Fruit fly (Drosophila melanogaster): Measurements from ENCODE around the gene CG3309.

CG3309 gene

dm6 chrX:5300623-5301283 lies 28.4 kb downstream of the CG3309 start:
- no peak for TF ChIP-seq chm (GFP tag; IDR thresholded peaks at IDR 0.05)
- TF ChIP-seq sqz (GFP tag; optimal IDR thresholded peaks at IDR 0.05), result no peak
- no peak for TF ChIP-seq CHES-1-like (GFP tag; optimal IDR thresholded peaks at IDR 0.05)
- no peak for TF ChIP-seq Med (GFP tag)
- no peak for TF ChIP-seq CG7372 (GFP tag; IDR thresholded peaks at IDR 0.05)
- TF ChIP-seq stwl (tag; optimal IDR thresholded peaks at IDR 0.05), result peak; percentile 9
- peak; percentile 35 for TF ChIP-seq sens (GFP tag)
- peak; percentile 60 for TF ChIP-seq nom (GFP tag; optimal IDR thresholded peaks at IDR 0.05)
- TF ChIP-seq D19B (GFP tag; optimal IDR thresholded peaks at IDR 0.05), result no peak
- TF ChIP-seq eyg (GFP tag; optimal IDR thresholded peaks at IDR 0.05), result no peak
- no peak for TF ChIP-seq CG2875 (GFP tag; optimal IDR thresholded peaks at IDR 0.05)
- no peak for TF ChIP-seq fd64A (GFP tag; optimal IDR thresholded peaks at IDR 0.05)
- no peak for TF ChIP-seq klu (GFP tag; IDR thresholded peaks at IDR 0.05)
- TF ChIP-seq CG4282 (GFP tag; optimal IDR thresholded peaks at IDR 0.05), result no peak
- 0 out of 3 replicates have a peak, but pooled peaks have one; percentile 23 for TF ChIP-seq CG7963 (GFP tag; IDR thresholded peaks at IDR 0.05; ENCODE audit: partially characterized antibody)
- peak in 1 of 2 experiments; percentile 26 for TF ChIP-seq bsh (GFP tag; optimal IDR thresholded peaks at IDR 0.05)

DNA sequence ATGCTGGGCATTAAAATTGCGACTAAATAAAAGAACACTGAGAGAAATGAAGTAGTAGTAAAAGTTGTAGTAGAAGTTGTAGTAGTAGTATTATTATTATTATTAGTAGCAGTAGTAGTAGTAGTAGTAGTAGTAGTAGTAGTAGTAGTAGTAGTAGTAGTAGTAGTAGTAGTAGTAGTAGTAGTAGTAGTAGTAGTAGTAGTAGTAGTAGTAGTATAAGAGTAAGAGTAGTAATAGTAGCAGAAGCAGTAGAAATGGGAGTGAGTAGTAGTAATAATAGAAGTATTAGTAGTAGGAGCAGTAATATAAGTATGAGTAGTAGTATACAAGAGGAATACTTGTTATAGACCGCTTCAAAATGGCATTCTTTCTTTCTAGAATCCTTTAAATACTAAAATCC lies 29.2 kb downstream of the CG3309 start:
- peak; percentile 95 for TF ChIP-seq CG4424 (GFP tag; optimal IDR thresholded peaks at IDR 0.05)
- TF ChIP-seq CG31365 (tag; optimal IDR thresholded peaks at IDR 0.05), result no peak
- no peak for TF ChIP-seq usp (GFP tag; optimal IDR thresholded peaks at IDR 0.05)
- TF ChIP-seq CG1832 (GFP tag; optimal IDR thresholded peaks at IDR 0.05), result no peak
- TF ChIP-seq croc (GFP tag; conservative IDR thresholded peaks at IDR 0.05), result no peak

DNA sequence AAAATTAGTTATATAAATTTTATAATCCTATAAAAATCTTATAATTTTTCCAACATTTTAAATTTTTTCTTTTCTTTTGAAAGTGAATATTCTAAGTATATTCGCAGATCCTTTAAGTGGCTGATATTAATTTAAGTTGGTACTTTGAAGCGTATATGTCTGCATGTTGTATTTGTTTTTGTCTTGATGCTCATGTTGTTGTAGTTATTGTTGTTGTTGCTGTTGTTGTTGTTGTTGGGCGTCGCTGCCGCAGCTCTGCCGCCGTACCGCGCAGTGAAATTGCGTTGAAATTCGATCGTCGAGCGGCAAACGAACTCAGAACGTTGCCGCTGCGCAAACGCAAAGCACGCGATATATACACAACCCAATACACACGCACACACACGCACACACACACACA lies 33.4 kb downstream of the CG3309 start, which contains the start of gene CG42749:
Gene CG42749, plus strand, starts transcription at position 301 of the 400 bp plus-strand sequence.
- TF ChIP-seq CG1529 (GFP tag; optimal IDR thresholded peaks at IDR 0.05) (no peak), CG14014 (GFP tag; IDR thresholded peaks at IDR 0.05) (no peak), CG2678 (tag; optimal IDR thresholded peaks at IDR 0.05) (no peak), Opbp (GFP tag; IDR thresholded peaks at IDR 0.05; ENCODE audit: partially characterized antibody) (no peak)

dm6 chrX:5293141-5293540 lies 36.0 kb downstream of the CG3309 start:
- TF ChIP-seq CG18619 (GFP tag; optimal IDR thresholded peaks at IDR 0.05) (no peak), Hr39 (optimal IDR thresholded peaks at IDR 0.05) (peak; percentile 85)

- TF ChIP-seq CG11695 (GFP tag; IDR thresholded peaks at IDR 0.05) (no peak), CHES-1-like (GFP tag; optimal IDR thresholded peaks at IDR 0.05) (no peak), CG32532 (GFP tag; IDR thresholded peaks at IDR 0.05) (peak; percentile 55), CG8281 (tag; optimal IDR thresholded peaks at IDR 0.05) (no peak), CG17829 (tag; optimal IDR thresholded peaks at IDR 0.05) (no peak), CG42726 (GFP tag; IDR thresholded peaks at IDR 0.05; ENCODE audit: partially characterized antibody) (peak; percentile 35; the same call in 1 of the 2 replicates), sens (GFP tag) (no peak), CG11504 (tag; optimal IDR thresholded peaks at IDR 0.05) (peak; percentile 49), B-H2 (GFP tag; optimal IDR thresholded peaks at IDR 0.05) (no peak), Dll (GFP tag; IDR thresholded peaks at IDR 0.05; ENCODE audit: partially characterized antibody) (no peak), stwl (tag; optimal IDR thresholded peaks at IDR 0.05) (peak; percentile 37), ase (GFP tag; IDR thresholded peaks at IDR 0.05) (no peak), Lhr (GFP tag; optimal IDR thresholded peaks at IDR 0.05) (peak; percentile 7), H2.0 (GFP tag; IDR thresholded peaks at IDR 0.05) (0 out of 2 replicates have a peak, but pooled peaks have one; percentile 4), yki (optimal IDR thresholded peaks at IDR 0.05) (no peak), Dref (GFP tag; IDR thresholded peaks at IDR 0.05) (no peak), CG10654 (GFP tag; optimal IDR thresholded peaks at IDR 0.05) (no peak), Dp (GFP tag; optimal IDR thresholded peaks at IDR 0.05) (no peak), Xbp1 (GFP tag; optimal IDR thresholded peaks at IDR 0.05) (peak; percentile 1), CG17361 (GFP tag; IDR thresholded peaks at IDR 0.05) (0 out of 3 replicates have a peak, but pooled peaks have one; percentile 8), Bgb (GFP tag; IDR thresholded peaks at IDR 0.05; ENCODE audit: partially characterized antibody) (peak; percentile 68)
Measured at dm6 chrX:5289692-5290091, 39.5 kb downstream of the CG3309 start.
